Fruit fly (Drosophila melanogaster) whole organism, prepupa: ENCODE data around the gene Rip11.

Source experiments
- CG10669 ChIP-seq: fragments of 200-800 bp; sonication (Bioruptor generic); optimal IDR thresholded peaks from 3 replicates; lab custom pipeline; 2018; ENCODE audit warnings: missing biosample characterization, mild to moderate bottlenecking, missing genetic modification characterization, moderate library complexity
- CG34406 ChIP-seq: fragments of 200-800 bp; sonication (Bioruptor generic); optimal IDR thresholded peaks from 3 replicates; lab custom pipeline; 2016; ENCODE audit warnings: missing biosample characterization, missing genetic modification characterization
- Eip93F ChIP-seq: fragments of 200-800 bp; sonication (Bioruptor generic); optimal IDR thresholded peaks from 2 replicates; lab custom pipeline; 2016; ENCODE audit warnings: missing biosample characterization, mild to moderate bottlenecking, missing genetic modification characterization
- OdsH ChIP-seq: fragments of 200-800 bp; sonication (Bioruptor generic); optimal IDR thresholded peaks from 3 replicates; lab custom pipeline; 2016; ENCODE audit warnings: missing biosample characterization, missing genetic modification characterization

DNA sequence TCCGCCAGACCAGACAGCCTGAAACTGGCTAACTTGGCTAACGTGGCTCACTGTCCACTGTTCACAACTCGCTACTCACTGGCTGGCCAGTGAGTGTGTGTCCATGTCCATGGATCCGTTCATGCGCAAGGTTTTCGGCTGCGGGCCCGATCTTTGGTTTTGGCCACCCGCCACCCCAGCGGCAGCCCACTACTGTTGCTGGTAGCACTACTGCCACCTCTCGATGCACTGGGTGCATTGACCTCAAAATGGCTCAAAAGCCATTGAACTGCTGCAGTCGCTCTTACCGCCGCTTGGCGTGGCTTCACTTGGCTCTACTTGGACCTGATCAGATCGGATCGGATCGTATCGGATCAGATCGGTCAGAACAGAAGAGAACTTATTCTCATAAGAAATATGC lies 34.0 kb upstream of the Rip11 start:
- TF ChIP-seq Eip93F (GFP tag; lab: Kevin White, UChicago) (no peak), CG10669 (GFP tag; lab: Kevin White, UChicago) (no peak), OdsH (GFP tag; lab: Kevin White, UChicago) (no peak), CG34406 (GFP tag; lab: Kevin White, UChicago) (no peak)
